Worm (Caenorhabditis elegans): ENCODE data around the gene srt-50.

DNA sequence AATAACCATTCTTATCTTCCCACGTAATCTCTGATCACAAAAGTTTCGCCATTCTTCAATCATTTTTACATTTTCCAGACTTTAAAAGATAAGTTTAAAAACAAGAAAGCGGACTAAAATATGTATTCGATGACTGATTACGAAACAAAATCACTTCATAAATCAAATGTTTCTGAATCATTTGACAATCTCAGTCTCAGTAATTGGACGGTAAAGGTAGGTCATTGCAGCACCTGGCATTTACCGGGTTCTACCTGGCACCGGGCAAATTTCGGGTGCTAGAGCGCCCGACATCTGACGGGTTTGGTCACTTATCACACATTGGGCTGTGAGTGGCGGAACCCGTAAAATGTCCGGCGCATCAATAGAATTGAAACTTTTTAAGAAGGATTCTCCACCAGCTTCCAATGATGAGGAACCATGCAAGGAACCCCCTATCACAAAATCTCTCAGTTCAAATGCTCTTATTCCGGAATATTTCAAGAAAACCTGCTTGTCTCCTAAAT is 18.4 kb upstream of the srt-50 start, which contains the start of gene Y41E3.19:
- TF ChIP-seq ama-1 (optimal IDR thresholded peaks at IDR 0.05) (no peak), F13C5.2 (tag; optimal IDR thresholded peaks at IDR 0.05) (no peak)
